Worm (Caenorhabditis elegans) whole organism, L3 larva: ENCODE data around the gene cpf-1.

Source experiments
- R02D3.7 ChIP-seq: fragments of 150-350 bp; optimal IDR thresholded peaks from 2 replicates; lab custom pipeline; 2014; ENCODE audit warnings: missing biosample characterization, missing genetic modification characterization
- ZK546.5 ChIP-seq: sonication (generic microtip); optimal IDR thresholded peaks from 2 replicates; lab custom pipeline; 2017; ENCODE audit warnings: missing biosample characterization, missing genetic modification characterization
- ceh-16 ChIP-seq: sonication (generic microtip); optimal IDR thresholded peaks from 2 replicates; lab custom pipeline; 2017; ENCODE audit warnings: missing biosample characterization, missing genetic modification characterization
- ceh-82 ChIP-seq: fragments of 150-350 bp; optimal IDR thresholded peaks from 2 replicates; lab custom pipeline; 2014; ENCODE audit warnings: missing biosample characterization, missing genetic modification characterization
- ceh-9 ChIP-seq: sonication (generic microtip); optimal IDR thresholded peaks from 2 replicates; lab custom pipeline; 2018; ENCODE audit warnings: missing biosample characterization, missing genetic modification characterization
- elt-1 ChIP-seq: fragments of 150-350 bp; optimal IDR thresholded peaks from 2 replicates; lab custom pipeline; 2014; ENCODE audit warnings: missing biosample characterization, missing genetic modification characterization
- eor-1 ChIP-seq, 2 experiments: fragments of 150-350 bp; optimal IDR thresholded peaks; 2 replicates each; lab custom pipeline; 2014 to 2018; ENCODE audit warnings: missing biosample characterization in 2 of 2, missing genetic modification characterization in 2 of 2
- fkh-10 ChIP-seq: sonication (generic microtip); optimal IDR thresholded peaks from 2 replicates; lab custom pipeline; 2017; ENCODE audit warnings: missing biosample characterization, missing genetic modification reagents, missing genetic modification characterization
- fos-1 ChIP-seq: fragments of 150-350 bp; optimal IDR thresholded peaks from 2 replicates; lab custom pipeline; 2014; ENCODE audit warnings: missing biosample characterization, missing genetic modification characterization
- hmg-11 ChIP-seq: sonication (generic microtip); optimal IDR thresholded peaks from 2 replicates; lab custom pipeline; 2016; ENCODE audit warnings: missing genetic modification characterization, missing compliant biosample characterization
- lin-15B ChIP-seq: fragments of 150-350 bp; optimal IDR thresholded peaks from 2 replicates; lab custom pipeline; 2014; ENCODE audit warnings: missing biosample characterization, missing genetic modification characterization
- lin-39 ChIP-seq: fragments of 150-350 bp; optimal IDR thresholded peaks from 2 replicates; lab custom pipeline; 2018; ENCODE audit warnings: missing biosample characterization, missing genetic modification reagents, missing genetic modification characterization
- mdl-1 ChIP-seq: fragments of 150-350 bp; optimal IDR thresholded peaks from 2 replicates; lab custom pipeline; 2014; ENCODE audit warnings: missing biosample characterization, missing genetic modification characterization
- mml-1 ChIP-seq: fragments of 150-350 bp; sonication (generic microtip); optimal IDR thresholded peaks from 3 replicates; lab custom pipeline; 2014; ENCODE audit warnings: missing biosample characterization, missing genetic modification characterization
- nfya-1 ChIP-seq: sonication (generic microtip); optimal IDR thresholded peaks from 2 replicates; lab custom pipeline; 2017; ENCODE audit warnings: missing genetic modification characterization, mild to moderate bottlenecking, missing compliant biosample characterization, antibody characterized with exemption, moderate library complexity; ENCODE audit not compliant: insufficient read depth
- nhr-11 ChIP-seq: fragments of 150-350 bp; optimal IDR thresholded peaks from 2 replicates; lab custom pipeline; 2014; ENCODE audit warnings: missing biosample characterization, missing genetic modification characterization
- nhr-12 ChIP-seq: fragments of 150-350 bp; optimal IDR thresholded peaks from 2 replicates; lab custom pipeline; 2014; ENCODE audit warnings: missing biosample characterization, missing genetic modification characterization
- nhr-23 ChIP-seq: fragments of 150-350 bp; optimal IDR thresholded peaks from 2 replicates; lab custom pipeline; 2014; ENCODE audit warnings: missing biosample characterization, missing genetic modification reagents, missing genetic modification characterization
- nhr-237 ChIP-seq: fragments of 150-350 bp; optimal IDR thresholded peaks from 2 replicates; lab custom pipeline; 2014; ENCODE audit warnings: missing biosample characterization, missing genetic modification characterization
- nhr-25 ChIP-seq: sonication (generic microtip); optimal IDR thresholded peaks from 2 replicates; lab custom pipeline; 2017; ENCODE audit warnings: missing biosample characterization, missing genetic modification characterization
- nhr-28 ChIP-seq: fragments of 150-350 bp; optimal IDR thresholded peaks from 2 replicates; lab custom pipeline; 2014; ENCODE audit warnings: missing biosample characterization, missing genetic modification characterization
- nhr-43 ChIP-seq: sonication (generic microtip); optimal IDR thresholded peaks from 2 replicates; lab custom pipeline; 2016; ENCODE audit warnings: mild to moderate bottlenecking, missing genetic modification characterization, missing compliant biosample characterization; ENCODE audit not compliant: poor library complexity, severe bottlenecking
- nhr-67 ChIP-seq: fragments of 150-350 bp; optimal IDR thresholded peaks from 2 replicates; lab custom pipeline; 2014; ENCODE audit warnings: missing biosample characterization, missing genetic modification characterization
- nhr-76 ChIP-seq: fragments of 150-350 bp; sonication (generic microtip); optimal IDR thresholded peaks from 5 replicates; lab custom pipeline; 2014; ENCODE audit warnings: missing biosample characterization, missing genetic modification characterization
- nhr-77 ChIP-seq: fragments of 150-350 bp; optimal IDR thresholded peaks from 2 replicates; lab custom pipeline; 2014; ENCODE audit warnings: missing biosample characterization, missing genetic modification characterization
- pha-4 ChIP-seq: fragments of 150-350 bp; optimal IDR thresholded peaks from 2 replicates; lab custom pipeline; 2014; ENCODE audit warnings: missing biosample characterization, missing genetic modification reagents, missing genetic modification characterization
- pqm-1 ChIP-seq: fragments of 150-350 bp; optimal IDR thresholded peaks from 2 replicates; lab custom pipeline; 2017; ENCODE audit warnings: missing biosample characterization, missing genetic modification characterization, inconsistent platforms
- skn-1 ChIP-seq: fragments of 150-350 bp; optimal IDR thresholded peaks from 2 replicates; lab custom pipeline; 2014; ENCODE audit warnings: missing biosample characterization, missing genetic modification characterization
- snpc-4 ChIP-seq: fragments of 150-350 bp; optimal IDR thresholded peaks from 2 replicates; lab custom pipeline; 2014; ENCODE audit warnings: missing biosample characterization, missing genetic modification characterization
- unc-39 ChIP-seq: sonication (generic microtip); optimal IDR thresholded peaks from 4 replicates; lab custom pipeline; 2017; ENCODE audit warnings: missing biosample characterization, missing genetic modification characterization
- unc-62 ChIP-seq: fragments of 150-350 bp; sonication (generic microtip); optimal IDR thresholded peaks from 4 replicates; lab custom pipeline; 2014; ENCODE audit warnings: missing biosample characterization, missing genetic modification reagents, missing genetic modification characterization
- zag-1 ChIP-seq: fragments of 150-350 bp; optimal IDR thresholded peaks from 2 replicates; lab custom pipeline; 2014; ENCODE audit warnings: missing biosample characterization, missing genetic modification characterization
- ztf-11 ChIP-seq: fragments of 150-350 bp; optimal IDR thresholded peaks from 2 replicates; lab custom pipeline; 2014; ENCODE audit warnings: missing biosample characterization, missing genetic modification characterization

cpf-1 gene

ce11 chrII:8583035-8583434 is 19.2 kb downstream of the cpf-1 start:
- TF ChIP-seq R02D3.7 (tag; lab: Kevin White, UChicago) (no peak), elt-1 (no peak), hmg-11 (no peak), nhr-43 (no peak), ceh-16 (tag; lab: Kevin White, UChicago) (no peak), nhr-25 (tag; lab: Kevin White, UChicago) (no peak), zag-1 (tag; lab: Kevin White, UChicago) (no peak), nhr-11 (no peak)

- TF ChIP-seq hmg-11 (no peak), nhr-12 (tag; lab: Kevin White, UChicago) (no peak), fkh-10 (GFP tag; lab: Kevin White, UChicago) (no peak)
Measured at ce11 chrII:8581700-8582099, 20.5 kb downstream of the cpf-1 start, which contains the start of gene arl-1. TSS of gene arl-1 (plus strand) at chrII:8582000.

ce11 chrII:8577509-8578099 is 24.6 kb downstream of the cpf-1 start, which contains the start of gene F54C9.9:
TSS of gene F54C9.9 (plus strand) at chrII:8578049.
- TF ChIP-seq lin-15B (tag; lab: Kevin White, UChicago), result peak; percentile 42
- TF ChIP-seq R02D3.7 (tag; lab: Kevin White, UChicago), result no peak
- peak; percentile 71 for TF ChIP-seq pha-4 (tag; lab: Kevin White, UChicago)
- peak; percentile 35 for TF ChIP-seq nhr-67 (tag; lab: Kevin White, UChicago)
- peak; percentile 21 for TF ChIP-seq nfya-1 (tag; lab: Kevin White, UChicago)

- TF ChIP-seq nhr-23 (tag; lab: Kevin White, UChicago), result no peak
- no peak for TF ChIP-seq ZK546.5 (tag; lab: Kevin White, UChicago)
- TF ChIP-seq nhr-237 (tag; lab: Kevin White, UChicago), result no peak
- no peak for TF ChIP-seq lin-15B (tag; lab: Kevin White, UChicago)
- no peak for TF ChIP-seq lin-39 (tag; lab: Kevin White, UChicago)
- no peak for TF ChIP-seq ceh-82 (tag; lab: Kevin White, UChicago)
- no peak for TF ChIP-seq pqm-1
- TF ChIP-seq nhr-76 (tag; lab: Kevin White, UChicago), result no peak
- no peak for TF ChIP-seq fos-1 (tag; lab: Kevin White, UChicago)
- TF ChIP-seq unc-62 (GFP tag; lab: Kevin White, UChicago), result no peak
- TF ChIP-seq nhr-28 (tag; lab: Kevin White, UChicago), result no peak
- TF ChIP-seq unc-39 (tag; lab: Kevin White, UChicago), result no peak
- no peak for TF ChIP-seq hmg-11
- no peak for TF ChIP-seq skn-1
- TF ChIP-seq ztf-11 (tag; lab: Kevin White, UChicago), result no peak
- TF ChIP-seq elt-1, result no peak
- TF ChIP-seq, all 47 proteins: peak for 0
Measured at ce11 chrII:8575184-8575583, 27.1 kb downstream of the cpf-1 start, which contains the start of gene puf-5. TSS of gene puf-5 (plus strand) at chrII:8575541.

- TF ChIP-seq nhr-11, result no peak
- no peak for TF ChIP-seq snpc-4 (tag; lab: Kevin White, UChicago)
- no peak for TF ChIP-seq nhr-76 (tag; lab: Kevin White, UChicago)
- no peak for TF ChIP-seq eor-1 (tag; optimal IDR thresholded peaks at IDR 0.05; lab: Kevin White, UChicago)
- TF ChIP-seq mdl-1 (tag; lab: Kevin White, UChicago), result no peak
Measured at ce11 chrII:8573044-8573443, 29.2 kb downstream of the cpf-1 start, which contains the start of gene F54C9.7. TSS of gene F54C9.7 (plus strand) at chrII:8573344.

- TF ChIP-seq nhr-23 (tag; lab: Kevin White, UChicago), result no peak
- no peak for TF ChIP-seq pha-4 (tag; lab: Kevin White, UChicago)
- no peak for TF ChIP-seq lin-15B (tag; lab: Kevin White, UChicago)
- TF ChIP-seq ceh-9, result no peak
- no peak for TF ChIP-seq nhr-77 (tag; lab: Kevin White, UChicago)
- no peak for TF ChIP-seq mml-1 (tag; lab: Kevin White, UChicago)
- TF ChIP-seq nhr-25 (tag; lab: Kevin White, UChicago), result no peak
- no peak for TF ChIP-seq ceh-16 (tag; lab: Kevin White, UChicago)
- TF ChIP-seq nhr-237 (tag; lab: Kevin White, UChicago), result no peak
Measured at ce11 chrII:8570977-8571376, 31.3 kb downstream of the cpf-1 start, which contains the start of gene bcs-1. TSS of gene bcs-1 (plus strand) at chrII:8571085.
